Fruit fly (Drosophila melanogaster) whole organism: Measurements from ENCODE around the gene CheB38a.

ENCODE experiments used
- CG8478 ChIP-seq: fragments of >200 bp; optimal IDR thresholded peaks from 2 replicates; lab custom pipeline; 2018; ENCODE audit warnings: inconsistent platforms
- Dll ChIP-seq: fragments of >200 bp; optimal IDR thresholded peaks from 2 replicates; lab custom pipeline; 2017
- EcR ChIP-seq, 2 experiments: fragments of >200 bp; optimal IDR thresholded peaks; 2 replicates each; lab custom pipeline; 2017; ENCODE audit warnings: missing biosample characterization in 2 of 2, missing genetic modification characterization in 2 of 2, missing genetic modification reagents in 2 of 2
- pan ChIP-seq: fragments of >200 bp; optimal IDR thresholded peaks from 2 replicates; lab custom pipeline; 2017
- psq ChIP-seq: fragments of >200 bp; optimal IDR thresholded peaks from 2 replicates; lab custom pipeline; 2017
- usp ChIP-seq: fragments of >200 bp; optimal IDR thresholded peaks from 2 replicates; lab custom pipeline; 2017; ENCODE audit warnings: missing biosample characterization, missing genetic modification characterization, mixed read lengths

DNA sequence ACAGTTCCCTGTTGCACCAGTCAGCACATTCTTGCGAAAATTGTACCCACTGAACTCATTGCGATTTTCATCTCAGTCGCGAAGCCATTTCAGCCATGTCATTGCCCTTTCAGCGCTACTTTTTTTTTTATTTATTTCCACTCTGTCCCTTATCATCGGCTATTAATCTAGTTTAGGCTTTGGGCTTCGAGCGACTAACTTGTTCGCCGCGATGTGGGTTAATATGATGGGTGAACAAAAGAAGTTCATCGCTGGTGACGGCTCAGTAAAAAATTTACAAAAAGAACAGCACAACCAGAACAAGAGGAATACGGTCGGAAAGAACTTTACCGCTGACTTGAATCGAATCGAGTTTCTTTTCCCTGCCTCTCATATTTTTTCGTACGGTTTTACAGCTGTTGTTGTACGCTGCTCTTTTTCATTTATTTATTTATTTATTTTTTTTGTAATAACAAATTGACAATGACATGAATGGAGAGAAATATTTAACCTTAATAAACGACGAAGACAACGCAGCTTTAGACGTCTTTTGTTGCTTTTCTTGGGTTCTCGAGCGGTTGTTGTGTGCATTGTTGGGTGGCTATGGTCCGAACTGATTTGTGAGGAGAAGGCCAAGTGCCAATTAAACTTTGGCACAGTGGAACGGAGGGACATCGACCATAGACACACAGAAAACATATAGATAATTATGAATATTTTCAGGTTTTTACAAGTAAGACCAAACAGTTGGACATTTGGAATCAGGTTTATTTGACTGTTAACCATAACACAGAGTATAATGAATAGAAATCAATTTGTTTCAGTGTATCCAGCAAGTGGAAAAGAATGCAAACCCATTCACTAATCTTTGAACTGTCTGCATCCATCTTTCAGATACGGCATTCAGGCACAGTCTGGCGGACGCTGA is 5.8 kb downstream of the CheB38a start:
- no peak for TF ChIP-seq pan (lab: Kevin White, UChicago)
- no peak for TF ChIP-seq usp
- peak in 1 of 2 experiments; percentile 38 for TF ChIP-seq EcR (GFP tag; optimal IDR thresholded peaks at IDR 0.05; lab: Kevin White, UChicago)
- no peak for TF ChIP-seq psq
- no peak for TF ChIP-seq CG8478
- TF ChIP-seq Dll (lab: Kevin White, UChicago) = no peak
